Worm (Caenorhabditis elegans) whole organism, late embryonic: ENCODE data around the gene F20G2.2.

Experiments
- C38D4.7 ChIP-seq: fragments of 200-800 bp; sonication (Bioruptor generic); optimal IDR thresholded peaks from 2 replicates; lab custom pipeline; 2018; ENCODE audit warnings: mild to moderate bottlenecking, missing genetic modification characterization, moderate library complexity, missing compliant biosample characterization
- T23F11.4 ChIP-seq: fragments of 200-800 bp; sonication (Bioruptor generic); optimal IDR thresholded peaks from 2 replicates; lab custom pipeline; 2018; ENCODE audit warnings: mild to moderate bottlenecking, missing genetic modification characterization, missing compliant biosample characterization
- Y22D7AL.16 ChIP-seq: sonication (generic microtip); optimal IDR thresholded peaks from 2 replicates; lab custom pipeline; 2016; ENCODE audit warnings: missing genetic modification characterization, missing compliant biosample characterization
- ahr-1 ChIP-seq: sonication (generic microtip); optimal IDR thresholded peaks from 2 replicates; lab custom pipeline; 2016; ENCODE audit warnings: missing genetic modification characterization, missing compliant biosample characterization
- ama-1 ChIP-seq: fragments of 150-350 bp; optimal IDR thresholded peaks from 2 replicates; lab custom pipeline; 2014
- ceh-18 ChIP-seq: sonication (generic microtip); optimal IDR thresholded peaks from 2 replicates; lab custom pipeline; 2016; ENCODE audit warnings: missing genetic modification characterization, missing compliant biosample characterization
- ceh-2 ChIP-seq: sonication (generic microtip); optimal IDR thresholded peaks from 2 replicates; lab custom pipeline; 2016; ENCODE audit warnings: missing genotype, missing genetic modification characterization, missing compliant biosample characterization
- ceh-22 ChIP-seq: sonication (generic microtip); optimal IDR thresholded peaks from 2 replicates; lab custom pipeline; 2017; ENCODE audit warnings: missing biosample characterization, missing genetic modification characterization
- ceh-24 ChIP-seq: sonication (generic microtip); optimal IDR thresholded peaks from 2 replicates; lab custom pipeline; 2016; ENCODE audit warnings: mild to moderate bottlenecking, missing genetic modification characterization, missing compliant biosample characterization
- ceh-30 ChIP-seq: fragments of 150-350 bp; optimal IDR thresholded peaks from 2 replicates; lab custom pipeline; 2014; ENCODE audit warnings: missing biosample characterization, missing genetic modification characterization
- ceh-31 ChIP-seq: sonication (generic microtip); optimal IDR thresholded peaks from 2 replicates; lab custom pipeline; 2016; ENCODE audit warnings: missing genetic modification characterization, missing compliant biosample characterization
- ceh-34 ChIP-seq: sonication (generic microtip); optimal IDR thresholded peaks from 2 replicates; lab custom pipeline; 2016; ENCODE audit warnings: mild to moderate bottlenecking, missing genetic modification characterization, missing compliant biosample characterization
- ceh-45 ChIP-seq: fragments of 200-800 bp; sonication (Bioruptor generic); IDR thresholded peaks from 2 replicates; pipeline ENCODE4 v1.3.6; 2022; ENCODE audit warnings: missing genetic modification reagents, missing genetic modification characterization, missing compliant biosample characterization
- ceh-48 ChIP-seq: sonication (generic microtip); optimal IDR thresholded peaks from 2 replicates; lab custom pipeline; 2016; ENCODE audit warnings: missing genetic modification characterization, inconsistent platforms, missing compliant biosample characterization
- ceh-6 ChIP-seq: fragments of 200-800 bp; sonication (Bioruptor generic); optimal IDR thresholded peaks from 2 replicates; lab custom pipeline; 2018; ENCODE audit warnings: mild to moderate bottlenecking, missing genetic modification characterization, missing compliant biosample characterization
- che-1 ChIP-seq: sonication (generic microtip); optimal IDR thresholded peaks from 2 replicates; lab custom pipeline; 2016; ENCODE audit warnings: mild to moderate bottlenecking, missing genetic modification characterization, missing compliant biosample characterization
- dve-1 ChIP-seq: sonication (generic microtip); optimal IDR thresholded peaks from 2 replicates; lab custom pipeline; 2017; ENCODE audit warnings: antibody characterized with exemption, mild to moderate bottlenecking, missing genetic modification characterization, missing compliant biosample characterization
- elt-2 ChIP-seq: sonication (generic microtip); optimal IDR thresholded peaks from 2 replicates; lab custom pipeline; 2016; ENCODE audit warnings: missing genetic modification reagents, missing genetic modification characterization, missing compliant biosample characterization
- ets-4 ChIP-seq: sonication (generic microtip); optimal IDR thresholded peaks from 2 replicates; lab custom pipeline; 2016; ENCODE audit warnings: missing genetic modification characterization, missing compliant biosample characterization
- eyg-1 ChIP-seq: sonication (generic microtip); optimal IDR thresholded peaks from 2 replicates; lab custom pipeline; 2016; ENCODE audit warnings: missing genotype, missing genetic modification characterization, missing compliant biosample characterization
- fax-1 ChIP-seq: sonication (generic microtip); optimal IDR thresholded peaks from 2 replicates; lab custom pipeline; 2016; ENCODE audit warnings: missing genotype, missing genetic modification characterization, missing compliant biosample characterization
- fkh-10 ChIP-seq: fragments of 150-350 bp; optimal IDR thresholded peaks from 2 replicates; lab custom pipeline; 2014; ENCODE audit warnings: missing biosample characterization, missing genetic modification reagents, missing genetic modification characterization
- fkh-6 ChIP-seq: sonication (generic microtip); optimal IDR thresholded peaks from 2 replicates; lab custom pipeline; 2016; ENCODE audit warnings: missing genetic modification characterization, missing compliant biosample characterization
- gmeb-2 ChIP-seq: sonication (generic microtip); optimal IDR thresholded peaks from 2 replicates; lab custom pipeline; 2016; ENCODE audit warnings: missing genetic modification characterization, inconsistent platforms, missing compliant biosample characterization
- hlh-15 ChIP-seq: sonication (generic microtip); optimal IDR thresholded peaks from 2 replicates; lab custom pipeline; 2016; ENCODE audit warnings: missing genetic modification characterization, missing compliant biosample characterization
- hlh-6 ChIP-seq: sonication (generic microtip); optimal IDR thresholded peaks from 2 replicates; lab custom pipeline; 2016; ENCODE audit warnings: missing genotype, missing genetic modification characterization, missing compliant biosample characterization
- hlh-8 ChIP-seq: sonication (generic microtip); optimal IDR thresholded peaks from 2 replicates; lab custom pipeline; 2016; ENCODE audit warnings: missing genotype, missing genetic modification characterization, missing compliant biosample characterization
- lim-6 ChIP-seq: sonication (generic microtip); optimal IDR thresholded peaks from 2 replicates; lab custom pipeline; 2016; ENCODE audit warnings: missing genetic modification characterization, missing compliant biosample characterization
- madf-2 ChIP-seq: sonication (generic microtip); optimal IDR thresholded peaks from 2 replicates; lab custom pipeline; 2017; ENCODE audit warnings: missing genetic modification characterization, missing compliant biosample characterization
- mec-3 ChIP-seq: sonication (generic microtip); optimal IDR thresholded peaks from 2 replicates; lab custom pipeline; 2016; ENCODE audit warnings: borderline replicate concordance, missing genetic modification characterization, missing compliant biosample characterization
- nfya-1 ChIP-seq: sonication (generic microtip); optimal IDR thresholded peaks from 2 replicates; lab custom pipeline; 2017; ENCODE audit warnings: missing genetic modification characterization, mild to moderate bottlenecking, missing compliant biosample characterization, antibody characterized with exemption, moderate library complexity
- nhr-11 ChIP-seq: fragments of 150-350 bp; optimal IDR thresholded peaks from 2 replicates; lab custom pipeline; 2014; ENCODE audit warnings: missing biosample characterization, missing genetic modification characterization
- nhr-232 ChIP-seq: sonication (generic microtip); optimal IDR thresholded peaks from 2 replicates; lab custom pipeline; 2016; ENCODE audit warnings: missing genetic modification characterization, missing compliant biosample characterization
- npax-4 ChIP-seq: sonication (generic microtip); optimal IDR thresholded peaks from 2 replicates; lab custom pipeline; 2016; ENCODE audit warnings: missing genetic modification characterization, missing compliant biosample characterization
- odd-2 ChIP-seq: sonication (generic microtip); optimal IDR thresholded peaks from 2 replicates; lab custom pipeline; 2017; ENCODE audit warnings: antibody characterized with exemption, mild to moderate bottlenecking, missing genetic modification characterization, missing compliant biosample characterization
- pag-3 ChIP-seq: sonication (generic microtip); optimal IDR thresholded peaks from 2 replicates; lab custom pipeline; 2016; ENCODE audit warnings: missing compliant biosample characterization, missing genetic modification characterization, borderline replicate concordance
- pha-2 ChIP-seq: sonication (generic microtip); optimal IDR thresholded peaks from 2 replicates; lab custom pipeline; 2017; ENCODE audit warnings: mild to moderate bottlenecking, missing genetic modification characterization, missing compliant biosample characterization
- pha-4 ChIP-seq: fragments of 150-350 bp; optimal IDR thresholded peaks from 2 replicates; lab custom pipeline; 2018; ENCODE audit warnings: missing biosample characterization, missing genetic modification reagents, missing genetic modification characterization
- pqm-1 ChIP-seq: sonication (generic microtip); optimal IDR thresholded peaks from 2 replicates; lab custom pipeline; 2016; ENCODE audit warnings: missing genetic modification characterization, missing compliant biosample characterization
- pros-1 ChIP-seq: fragments of 150-350 bp; optimal IDR thresholded peaks from 2 replicates; lab custom pipeline; 2014; ENCODE audit warnings: missing biosample characterization, missing genetic modification reagents, missing genetic modification characterization
- ref-2 ChIP-seq: sonication (generic microtip); optimal IDR thresholded peaks from 2 replicates; lab custom pipeline; 2016; ENCODE audit warnings: missing genetic modification characterization, missing compliant biosample characterization
- sox-2 ChIP-seq: fragments of 200-800 bp; sonication (Bioruptor generic); IDR thresholded peaks from 2 replicates; pipeline ENCODE4 v1.3.6; 2022; ENCODE audit warnings: missing genetic modification reagents, missing genetic modification characterization, missing compliant biosample characterization
- sox-4 ChIP-seq: sonication (generic microtip); optimal IDR thresholded peaks from 2 replicates; lab custom pipeline; 2017; ENCODE audit warnings: mild to moderate bottlenecking, missing genetic modification characterization, inconsistent platforms, missing compliant biosample characterization
- syd-9 ChIP-seq: sonication (generic microtip); optimal IDR thresholded peaks from 2 replicates; lab custom pipeline; 2016; ENCODE audit warnings: mild to moderate bottlenecking, missing genetic modification characterization, moderate library complexity, missing compliant biosample characterization
- tbx-2 ChIP-seq: sonication (generic microtip); optimal IDR thresholded peaks from 2 replicates; lab custom pipeline; 2016; ENCODE audit warnings: missing genetic modification characterization, missing compliant biosample characterization
- ttx-3 ChIP-seq: sonication (generic microtip); optimal IDR thresholded peaks from 2 replicates; lab custom pipeline; 2016; ENCODE audit warnings: missing genetic modification reagents, missing genetic modification characterization, missing compliant biosample characterization
- unc-42 ChIP-seq: sonication (generic microtip); optimal IDR thresholded peaks from 2 replicates; lab custom pipeline; 2016; ENCODE audit warnings: missing genotype, missing genetic modification characterization, missing compliant biosample characterization
- unc-55 ChIP-seq: sonication (generic microtip); optimal IDR thresholded peaks from 2 replicates; lab custom pipeline; 2017; ENCODE audit warnings: missing biosample characterization, missing genetic modification reagents, missing genetic modification characterization
- zip-5 ChIP-seq: sonication (generic microtip); optimal IDR thresholded peaks from 2 replicates; lab custom pipeline; 2016; ENCODE audit warnings: missing genetic modification characterization, missing compliant biosample characterization
- ztf-16 ChIP-seq: sonication (generic microtip); optimal IDR thresholded peaks from 2 replicates; lab custom pipeline; 2017; ENCODE audit warnings: missing genetic modification characterization, missing compliant biosample characterization

The F20G2.2 gene

ce11 chrV:13790557-13790956 is 34.3 kb upstream of the F20G2.2 start:
- no peak for TF ChIP-seq T23F11.4 (GFP tag; lab: Kevin White, UChicago)
- TF ChIP-seq hlh-8: no peak
- no peak for TF ChIP-seq sox-2 (GFP tag; lab: Robert Waterston, UW)
- TF ChIP-seq pha-2 (tag; lab: Kevin White, UChicago): no peak
- no peak for TF ChIP-seq nhr-11
- no peak for TF ChIP-seq pha-4 (tag; lab: Kevin White, UChicago)
- no peak for TF ChIP-seq madf-2 (tag; lab: Kevin White, UChicago)
- no peak for TF ChIP-seq ceh-48 (tag; lab: Kevin White, UChicago)
- no peak for TF ChIP-seq ceh-22
- no peak for TF ChIP-seq nhr-232 (tag; lab: Kevin White, UChicago)
- TF ChIP-seq mec-3 (tag; lab: Kevin White, UChicago): no peak
- no peak for TF ChIP-seq lim-6
- no peak for TF ChIP-seq syd-9 (tag; lab: Kevin White, UChicago)
- TF ChIP-seq ttx-3 (tag; lab: Kevin White, UChicago): no peak
- TF ChIP-seq pqm-1: no peak
- TF ChIP-seq ceh-45 (GFP tag; lab: Robert Waterston, UW): no peak
- TF ChIP-seq unc-55 (GFP tag; lab: Kevin White, UChicago): no peak

DNA sequence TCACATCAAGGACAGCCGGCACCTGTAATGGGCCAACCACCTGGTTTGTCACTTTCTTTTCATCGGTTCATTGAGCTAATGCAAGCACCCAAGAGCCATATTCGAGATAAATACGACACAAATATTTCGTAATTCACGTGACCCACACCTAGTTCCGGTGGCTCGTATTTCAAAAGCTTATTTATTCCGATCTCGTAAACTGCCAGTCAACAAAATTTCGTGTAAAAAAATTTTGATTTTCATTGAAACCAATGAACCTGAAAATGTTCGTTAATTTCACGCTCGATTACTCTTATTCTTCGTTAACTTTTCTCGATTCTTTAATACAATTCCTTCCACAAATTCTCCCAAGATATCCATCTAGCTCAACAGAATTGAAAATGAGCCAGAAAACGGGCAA is 33.9 kb upstream of the F20G2.2 start:
- TF ChIP-seq ceh-34 (tag; lab: Kevin White, UChicago): no peak
- TF ChIP-seq ceh-6 (GFP tag; lab: Kevin White, UChicago): no peak
- no peak for TF ChIP-seq fkh-6 (tag; lab: Kevin White, UChicago)
- TF ChIP-seq pqm-1: no peak
- TF ChIP-seq fax-1 (tag; lab: Kevin White, UChicago): no peak
- TF ChIP-seq tbx-2 (tag; lab: Kevin White, UChicago): no peak
- no peak for TF ChIP-seq ahr-1 (tag; lab: Kevin White, UChicago)
- no peak for TF ChIP-seq pha-2 (tag; lab: Kevin White, UChicago)
- TF ChIP-seq Y22D7AL.16 (tag; lab: Kevin White, UChicago): no peak
- TF ChIP-seq ceh-22: no peak
- TF ChIP-seq hlh-8: no peak
- no peak for TF ChIP-seq ceh-18 (tag; lab: Kevin White, UChicago)
- TF ChIP-seq ztf-16 (tag; lab: Kevin White, UChicago): no peak
- TF ChIP-seq npax-4 (tag; lab: Kevin White, UChicago): no peak
- no peak for TF ChIP-seq fkh-10 (GFP tag; lab: Kevin White, UChicago)
- no peak for TF ChIP-seq hlh-6 (tag; lab: Kevin White, UChicago)

DNA sequence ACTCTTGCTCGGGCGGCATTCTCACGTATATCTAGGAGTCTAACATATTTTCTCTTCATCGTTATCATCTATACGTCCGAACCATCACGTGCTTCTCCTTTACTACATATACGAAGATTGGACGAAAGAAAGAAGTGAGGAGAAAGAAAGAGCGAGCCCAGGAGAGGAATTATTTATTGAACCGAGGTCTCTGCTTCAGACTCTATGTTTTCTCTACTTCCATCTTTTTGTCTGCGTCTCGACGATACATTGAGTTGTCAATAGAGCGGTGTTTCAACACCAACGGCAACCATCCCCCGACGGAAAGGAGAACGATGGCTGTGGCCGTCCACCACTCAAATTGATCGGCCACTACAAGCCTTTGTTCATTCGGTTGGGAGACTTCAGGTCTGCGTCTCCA is 33.2 kb upstream of the F20G2.2 start:
- peak; percentile 94 for TF ChIP-seq nfya-1 (tag; lab: Kevin White, UChicago)
- peak; percentile 86 for TF ChIP-seq ceh-34 (tag; lab: Kevin White, UChicago)
- TF ChIP-seq sox-2 (GFP tag; lab: Robert Waterston, UW): peak; percentile 36
- TF ChIP-seq mec-3 (tag; lab: Kevin White, UChicago): no peak
- TF ChIP-seq hlh-8: peak; percentile 47
- peak; percentile 92 for TF ChIP-seq ceh-31
- peak; percentile 40 for TF ChIP-seq unc-42
- TF ChIP-seq gmeb-2 (tag; lab: Kevin White, UChicago): no peak
- TF ChIP-seq ceh-22: no peak
- TF ChIP-seq zip-5 (tag; lab: Kevin White, UChicago): no peak
- TF ChIP-seq pag-3: no peak
- no peak for TF ChIP-seq ceh-24 (tag; lab: Kevin White, UChicago)
- no peak for TF ChIP-seq odd-2 (tag; lab: Kevin White, UChicago)
- TF ChIP-seq elt-2: peak; percentile 34
- peak; percentile 73 for TF ChIP-seq ets-4 (tag; lab: Kevin White, UChicago)
- no peak for TF ChIP-seq madf-2 (tag; lab: Kevin White, UChicago)
- TF ChIP-seq nhr-11: no peak
- TF ChIP-seq hlh-15: no peak
- peak; percentile 26 for TF ChIP-seq hlh-6 (tag; lab: Kevin White, UChicago)
- TF ChIP-seq che-1 (tag; lab: Kevin White, UChicago): no peak
- TF ChIP-seq ama-1 (lab: Kevin White, UChicago): no peak
- TF ChIP-seq ref-2 (tag; lab: Kevin White, UChicago): peak; percentile 41
- TF ChIP-seq ceh-2 (tag; lab: Kevin White, UChicago): peak; percentile 51
- TF ChIP-seq C38D4.7 (GFP tag; lab: Kevin White, UChicago): no peak
- no peak for TF ChIP-seq pros-1 (tag; lab: Kevin White, UChicago)
- peak; percentile 81 for TF ChIP-seq dve-1 (tag; lab: Kevin White, UChicago)
- TF ChIP-seq Y22D7AL.16 (tag; lab: Kevin White, UChicago): peak; percentile 27
- TF ChIP-seq ceh-30: peak; percentile 90
- TF ChIP-seq ahr-1 (tag; lab: Kevin White, UChicago): no peak
- no peak for TF ChIP-seq sox-4 (tag; lab: Kevin White, UChicago)
- no peak for TF ChIP-seq eyg-1 (tag; lab: Kevin White, UChicago)
